Worm (Caenorhabditis elegans) whole organism, young adult: Measurements from ENCODE around the gene memi-3.

Experiments used
- F39B2.1 ChIP-seq: fragments of 200-800 bp; sonication (Bioruptor generic); IDR thresholded peaks from 2 replicates; pipeline ENCODE4 v1.3.6; 2022; ENCODE audit warnings: missing genetic modification reagents, missing genetic modification characterization, missing compliant biosample characterization
- K12H6.12 ChIP-seq: fragments of 200-800 bp; sonication (Bioruptor generic); optimal IDR thresholded peaks from 2 replicates; lab custom pipeline; 2018; ENCODE audit warnings: mild to moderate bottlenecking, missing genetic modification characterization, missing compliant biosample characterization
- Y67H2A.10 ChIP-seq: fragments of 200-800 bp; sonication (Bioruptor generic); conservative IDR thresholded peaks from 2 replicates; pipeline ENCODE4 v1.3.6; 2022; ENCODE audit warnings: missing genetic modification reagents, missing genetic modification characterization, missing compliant biosample characterization
- attf-3 ChIP-seq: fragments of 200-800 bp; sonication (Bioruptor generic); conservative IDR thresholded peaks from 2 replicates; pipeline ENCODE4 v1.3.6; 2022; ENCODE audit warnings: missing genetic modification reagents, missing genetic modification characterization, missing compliant biosample characterization
- hlh-26 ChIP-seq: fragments of 200-800 bp; sonication (Bioruptor generic); conservative IDR thresholded peaks from 2 replicates; pipeline ENCODE4 v1.3.6; 2022; ENCODE audit warnings: missing genetic modification reagents, missing genetic modification characterization, missing compliant biosample characterization
- unc-62 ChIP-seq: fragments of 150-350 bp; optimal IDR thresholded peaks from 2 replicates; lab custom pipeline; 2014; ENCODE audit warnings: missing biosample characterization, missing genetic modification reagents, missing genetic modification characterization

ce11 chrIV:11377439-11377838 is 25.7 kb downstream of the memi-3 start:
- TF ChIP-seq F39B2.1 (GFP tag; lab: Robert Waterston, UW) (0 out of 2 replicates have a peak, but pooled peaks have one; percentile 35), attf-3 (no peak), Y67H2A.10 (GFP tag; lab: Robert Waterston, UW) (no peak), unc-62 (GFP tag; lab: Kevin White, UChicago) (no peak), K12H6.12 (tag; lab: Kevin White, UChicago) (no peak), hlh-26 (GFP tag; lab: Robert Waterston, UW) (no peak)
